Worm (Caenorhabditis elegans) whole organism, L3 larva: Measurements from ENCODE around the gene nsy-7.

Experiments used
- elt-2 ChIP-seq: sonication (generic microtip); optimal IDR thresholded peaks from 2 replicates; lab custom pipeline; 2016; ENCODE audit warnings: missing genetic modification reagents, mild to moderate bottlenecking, missing genetic modification characterization, missing compliant biosample characterization
- pqm-1 ChIP-seq: fragments of 150-350 bp; optimal IDR thresholded peaks from 2 replicates; lab custom pipeline; 2017; ENCODE audit warnings: missing biosample characterization, missing genetic modification characterization, inconsistent platforms
- skn-1 ChIP-seq: fragments of 150-350 bp; optimal IDR thresholded peaks from 2 replicates; lab custom pipeline; 2014; ENCODE audit warnings: missing biosample characterization, missing genetic modification characterization

Gene nsy-7

DNA sequence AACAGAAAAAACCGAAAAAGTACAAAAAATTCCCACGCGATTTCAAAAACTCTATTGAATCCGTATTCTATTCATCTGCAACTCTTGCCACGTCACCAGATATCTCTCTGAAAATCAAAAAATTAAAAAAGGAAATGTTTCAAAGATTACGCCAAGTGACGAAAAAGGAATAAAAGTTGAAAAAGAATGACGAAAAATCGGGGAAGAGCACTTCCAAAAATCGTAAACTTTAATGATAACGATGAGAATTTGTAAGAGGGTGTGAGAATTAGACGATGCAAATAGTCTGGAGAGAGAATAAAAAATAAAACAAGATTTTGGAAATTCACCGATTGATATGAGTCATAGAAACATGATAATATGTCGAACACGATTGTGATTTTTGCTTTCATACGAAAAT, 52.3 kb downstream of the nsy-7 start:
- TF ChIP-seq elt-2 (peak; percentile 59), skn-1 (tag; lab: Kevin White, UChicago) (no peak), pqm-1 (tag; lab: Kevin White, UChicago) (peak; percentile 30)
- TF ChIP-seq, all 47 proteins: peak for 2
